Worm (Caenorhabditis elegans) whole organism, mixed stage, embryonic: Measurements from ENCODE around the gene F14D7.3.
"Not testable (repeated sequence)": the region's sequence is repeated elsewhere in the genome, so short reads cannot be mapped to it uniquely, and the experiment has no call there.

Experiments
- M03D4.4 ChIP-seq: sonication (generic microtip); optimal IDR thresholded peaks from 2 replicates; lab custom pipeline; 2017; ENCODE audit warnings: mild to moderate bottlenecking, missing genetic modification characterization, missing compliant biosample characterization
- blmp-1 ChIP-seq: fragments of 150-350 bp; optimal IDR thresholded peaks from 2 replicates; lab custom pipeline; 2014; ENCODE audit warnings: missing biosample characterization, missing genetic modification characterization
- ceh-39 ChIP-seq: fragments of 150-350 bp; optimal IDR thresholded peaks from 2 replicates; lab custom pipeline; 2014; ENCODE audit warnings: missing biosample characterization, missing genetic modification characterization
- ceh-43 ChIP-seq: fragments of 200-800 bp; sonication (Bioruptor generic); optimal IDR thresholded peaks from 2 replicates; lab custom pipeline; 2018; ENCODE audit warnings: mild to moderate bottlenecking, missing genetic modification characterization, moderate library complexity, missing compliant biosample characterization
- ceh-83 ChIP-seq: fragments of 200-800 bp; sonication (Bioruptor generic); optimal IDR thresholded peaks from 2 replicates; lab custom pipeline; 2018; ENCODE audit warnings: mild to moderate bottlenecking, missing genetic modification characterization, missing compliant biosample characterization
- ces-1 ChIP-seq: fragments of 150-350 bp; optimal IDR thresholded peaks from 2 replicates; lab custom pipeline; 2014; ENCODE audit warnings: missing biosample characterization, missing genetic modification reagents, missing genetic modification characterization
- cnd-1 ChIP-seq: fragments of 200-800 bp; sonication (Bioruptor generic); optimal IDR thresholded peaks from 2 replicates; lab custom pipeline; 2018; ENCODE audit warnings: mild to moderate bottlenecking, missing genetic modification characterization, missing compliant biosample characterization
- drap-1 ChIP-seq: fragments of 200-800 bp; sonication (Bioruptor generic); optimal IDR thresholded peaks from 3 replicates; lab custom pipeline; 2018; ENCODE audit warnings: mild to moderate bottlenecking, missing genetic modification characterization, missing compliant biosample characterization
- elt-1 ChIP-seq: sonication (generic microtip); optimal IDR thresholded peaks from 2 replicates; lab custom pipeline; 2017; ENCODE audit warnings: missing genetic modification characterization, mild to moderate bottlenecking, missing compliant biosample characterization, antibody characterized with exemption, moderate library complexity, borderline replicate concordance; ENCODE audit not compliant: insufficient read depth
- elt-3 ChIP-seq: fragments of 150-350 bp; optimal IDR thresholded peaks from 2 replicates; lab custom pipeline; 2014; ENCODE audit warnings: missing biosample characterization, missing genetic modification characterization
- flh-1 ChIP-seq: fragments of 200-800 bp; sonication (Bioruptor generic); optimal IDR thresholded peaks from 2 replicates; lab custom pipeline; 2018; ENCODE audit warnings: mild to moderate bottlenecking, missing genetic modification characterization, moderate library complexity, missing compliant biosample characterization
- ham-2 ChIP-seq: fragments of 200-800 bp; sonication (Bioruptor generic); optimal IDR thresholded peaks from 2 replicates; lab custom pipeline; 2018; ENCODE audit warnings: mild to moderate bottlenecking, missing genetic modification characterization, missing compliant biosample characterization
- hlh-1 ChIP-seq: fragments of 150-350 bp; optimal IDR thresholded peaks from 2 replicates; lab custom pipeline; 2014; ENCODE audit warnings: missing biosample characterization, missing genetic modification reagents, missing genetic modification characterization
- lin-32 ChIP-seq: fragments of 200-800 bp; sonication (Bioruptor generic); optimal IDR thresholded peaks from 2 replicates; lab custom pipeline; 2018; ENCODE audit warnings: mild to moderate bottlenecking, missing genetic modification characterization, missing compliant biosample characterization
- lsy-2 ChIP-seq: fragments of 150-350 bp; optimal IDR thresholded peaks from 2 replicates; lab custom pipeline; 2014; ENCODE audit warnings: missing biosample characterization, missing genetic modification characterization
- mab-5 ChIP-seq: fragments of 150-350 bp; optimal IDR thresholded peaks from 2 replicates; lab custom pipeline; 2014; ENCODE audit warnings: missing biosample characterization, missing genetic modification characterization
- mls-2 ChIP-seq: sonication (generic microtip); optimal IDR thresholded peaks from 2 replicates; lab custom pipeline; 2016; ENCODE audit warnings: mild to moderate bottlenecking, missing genetic modification characterization, moderate library complexity, missing compliant biosample characterization
- nhr-237 ChIP-seq: fragments of 150-350 bp; optimal IDR thresholded peaks from 2 replicates; lab custom pipeline; 2014; ENCODE audit warnings: missing biosample characterization, missing genetic modification characterization
- nhr-28 ChIP-seq: fragments of 150-350 bp; optimal IDR thresholded peaks from 2 replicates; lab custom pipeline; 2014; ENCODE audit warnings: missing biosample characterization, missing genetic modification characterization
- nhr-76 ChIP-seq: sonication (generic microtip); optimal IDR thresholded peaks from 2 replicates; lab custom pipeline; 2017; ENCODE audit warnings: missing biosample characterization, missing genetic modification characterization
- pha-4 ChIP-seq: fragments of 150-350 bp; optimal IDR thresholded peaks from 2 replicates; lab custom pipeline; 2018; ENCODE audit warnings: missing biosample characterization, missing genetic modification reagents, missing genetic modification characterization
- sem-2 ChIP-seq: fragments of 200-800 bp; sonication (Bioruptor generic); optimal IDR thresholded peaks from 2 replicates; lab custom pipeline; 2018; ENCODE audit warnings: mild to moderate bottlenecking, missing genetic modification characterization, missing compliant biosample characterization
- snpc-4 ChIP-seq: fragments of 150-350 bp; optimal IDR thresholded peaks from 2 replicates; lab custom pipeline; 2014; ENCODE audit warnings: missing biosample characterization, missing genetic modification characterization
- sptf-1 ChIP-seq: sonication (generic microtip); optimal IDR thresholded peaks from 2 replicates; lab custom pipeline; 2017; ENCODE audit warnings: mild to moderate bottlenecking, missing genetic modification characterization, moderate library complexity, missing compliant biosample characterization
- unc-120 ChIP-seq: sonication (generic microtip); optimal IDR thresholded peaks from 2 replicates; lab custom pipeline; 2017; ENCODE audit warnings: missing genetic modification characterization, missing compliant biosample characterization; ENCODE audit not compliant: poor library complexity, severe bottlenecking
- unc-39 ChIP-seq: fragments of 150-350 bp; optimal IDR thresholded peaks from 2 replicates; lab custom pipeline; 2014; ENCODE audit warnings: missing biosample characterization, missing genetic modification characterization
- unc-62 ChIP-seq: fragments of 150-350 bp; optimal IDR thresholded peaks from 2 replicates; lab custom pipeline; 2014; ENCODE audit warnings: missing biosample characterization, missing genetic modification reagents, missing genetic modification characterization
- zip-8 ChIP-seq: fragments of 150-350 bp; optimal IDR thresholded peaks from 2 replicates; lab custom pipeline; 2014; ENCODE audit warnings: missing biosample characterization, missing genetic modification characterization
- ztf-11 ChIP-seq: fragments of 150-350 bp; optimal IDR thresholded peaks from 2 replicates; lab custom pipeline; 2014; ENCODE audit warnings: missing biosample characterization, missing genetic modification characterization

F14D7.3 gene

ce11 chrV:14267326-14267942, 29.2 kb upstream of the F14D7.3 start:
- TF ChIP-seq nhr-237 = no peak
- TF ChIP-seq M03D4.4 (tag; lab: Kevin White, UChicago) = no peak
- TF ChIP-seq sptf-1 (tag; lab: Kevin White, UChicago) = no peak
- TF ChIP-seq ces-1 (GFP tag; lab: Kevin White, UChicago) = no peak
- TF ChIP-seq nhr-28 (tag; lab: Kevin White, UChicago) = no peak
- no peak for TF ChIP-seq ceh-83 (GFP tag; lab: Kevin White, UChicago)
- no peak for TF ChIP-seq elt-1 (tag; lab: Kevin White, UChicago)
- no peak for TF ChIP-seq flh-1 (GFP tag; lab: Kevin White, UChicago)
- no peak for TF ChIP-seq lin-32
- no peak for TF ChIP-seq mls-2 (tag; lab: Kevin White, UChicago)
- TF ChIP-seq nhr-76 (tag; lab: Kevin White, UChicago) = no peak
- TF ChIP-seq drap-1 (GFP tag; lab: Kevin White, UChicago) = no peak
- no peak for TF ChIP-seq ceh-39 (tag; lab: Kevin White, UChicago)
- TF ChIP-seq mab-5 (tag; lab: Kevin White, UChicago) = no peak

ce11 chrV:14268616-14269015, 28.0 kb upstream of the F14D7.3 start, which contains the start of gene F40G12.4:
TSS of gene F40G12.4 (minus strand) at chrV:14268716.
- TF ChIP-seq elt-1 (tag; lab: Kevin White, UChicago) (no peak), elt-3 (tag; lab: Kevin White, UChicago) (no peak), mls-2 (tag; lab: Kevin White, UChicago) (no peak), hlh-1 (tag; lab: Kevin White, UChicago) (no peak)

- no peak for TF ChIP-seq lin-32
- TF ChIP-seq snpc-4 (tag; lab: Kevin White, UChicago) = no peak
- TF ChIP-seq M03D4.4 (tag; lab: Kevin White, UChicago) = no peak
- TF ChIP-seq zip-8 = no peak
- TF ChIP-seq drap-1 (GFP tag; lab: Kevin White, UChicago) = no peak
- no peak for TF ChIP-seq ces-1 (GFP tag; lab: Kevin White, UChicago)
- no peak for TF ChIP-seq blmp-1 (tag; lab: Kevin White, UChicago)
- no peak for TF ChIP-seq lsy-2 (tag; lab: Kevin White, UChicago)
- no peak for TF ChIP-seq ceh-83 (GFP tag; lab: Kevin White, UChicago)
- TF ChIP-seq hlh-1 (tag; lab: Kevin White, UChicago) = no peak
- TF ChIP-seq elt-1 (tag; lab: Kevin White, UChicago) = no peak
- TF ChIP-seq ceh-43 (GFP tag; lab: Kevin White, UChicago) = no peak
- no peak for TF ChIP-seq unc-120 (tag; lab: Kevin White, UChicago)
- TF ChIP-seq ztf-11 (tag; lab: Kevin White, UChicago) = no peak
- no peak for TF ChIP-seq flh-1 (GFP tag; lab: Kevin White, UChicago)
- TF ChIP-seq nhr-237 = no peak
- no peak for TF ChIP-seq sem-2
- TF ChIP-seq pha-4 = no peak
Measured at ce11 chrV:14270729-14271128, 25.9 kb upstream of the F14D7.3 start, which contains the start of gene F40G12.5. TSS of gene F40G12.5 (minus strand) at chrV:14270829.

ce11 chrV:14273019-14273418, 23.6 kb upstream of the F14D7.3 start, which contains the start of gene F40G12.6:
TSS of gene F40G12.6 (minus strand) at chrV:14273119.
- no peak for TF ChIP-seq unc-62 (GFP tag; lab: Kevin White, UChicago)
- no peak for TF ChIP-seq sptf-1 (tag; lab: Kevin White, UChicago)
- TF ChIP-seq cnd-1 (tag; lab: Kevin White, UChicago) = no peak
- no peak for TF ChIP-seq sem-2
- TF ChIP-seq ztf-11 (tag; lab: Kevin White, UChicago) = no peak
- TF ChIP-seq lin-32 = no peak
- TF ChIP-seq ham-2 (GFP tag; lab: Kevin White, UChicago) = no peak
- TF ChIP-seq zip-8 = no peak

ce11 chrV:14274268-14274667, 22.3 kb upstream of the F14D7.3 start, which contains the start of gene F40G12.7:
TSS of gene F40G12.7 (plus strand) at chrV:14274568.
- TF ChIP-seq mab-5 (tag; lab: Kevin White, UChicago); unc-39; sptf-1 (tag; lab: Kevin White, UChicago): not testable (repeated sequence)
